Worm (Caenorhabditis elegans): ENCODE data around the gene ZK1320.2.

Gene ZK1320.2

DNA sequence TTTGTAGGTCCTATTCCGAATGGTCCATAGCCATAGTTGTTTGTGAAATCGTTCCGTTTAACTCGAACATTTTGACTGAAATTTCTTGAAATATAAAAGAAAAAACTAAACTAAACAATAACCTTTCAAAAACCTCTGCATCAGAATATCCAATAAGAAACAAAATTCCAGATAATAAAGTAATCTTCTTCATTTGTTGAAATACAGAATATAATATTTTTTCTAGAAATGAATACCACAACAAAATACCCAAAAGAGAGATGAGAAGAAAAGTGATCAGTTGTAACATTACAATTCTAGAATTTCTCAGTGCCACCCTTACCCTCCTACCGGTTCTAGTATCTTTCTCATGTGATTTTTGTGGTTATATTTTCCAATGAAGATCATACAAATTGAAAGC is 5.1 kb downstream of the ZK1320.2 start, which contains the start of gene ZK1307.2:
Gene ZK1307.2, minus strand, starts transcription at position 274 of the 400 bp plus-strand sequence.
- TF ChIP-seq K11D2.4 (GFP tag; IDR thresholded peaks at IDR 0.05) (no peak), F52B5.7 (tag; optimal IDR thresholded peaks at IDR 0.05) (no peak), fkh-3 (tag; optimal IDR thresholded peaks at IDR 0.05) (no peak), cebp-2 (GFP tag; IDR thresholded peaks at IDR 0.05) (no peak), Y79H2A.3 (GFP tag; conservative IDR thresholded peaks at IDR 0.05) (no peak), zim-3 (tag; optimal IDR thresholded peaks at IDR 0.05) (no peak), nfya-1 (tag; optimal IDR thresholded peaks at IDR 0.05; ENCODE audit: borderline replicate concordance, insufficient read depth) (no peak), lag-1 (GFP tag; IDR thresholded peaks at IDR 0.05) (no peak), T07F8.4 (tag; optimal IDR thresholded peaks at IDR 0.05) (no peak), snpc-3.4 (tag; optimal IDR thresholded peaks at IDR 0.05) (no peak), sea-2 (GFP tag; IDR thresholded peaks at IDR 0.05) (no peak)

DNA sequence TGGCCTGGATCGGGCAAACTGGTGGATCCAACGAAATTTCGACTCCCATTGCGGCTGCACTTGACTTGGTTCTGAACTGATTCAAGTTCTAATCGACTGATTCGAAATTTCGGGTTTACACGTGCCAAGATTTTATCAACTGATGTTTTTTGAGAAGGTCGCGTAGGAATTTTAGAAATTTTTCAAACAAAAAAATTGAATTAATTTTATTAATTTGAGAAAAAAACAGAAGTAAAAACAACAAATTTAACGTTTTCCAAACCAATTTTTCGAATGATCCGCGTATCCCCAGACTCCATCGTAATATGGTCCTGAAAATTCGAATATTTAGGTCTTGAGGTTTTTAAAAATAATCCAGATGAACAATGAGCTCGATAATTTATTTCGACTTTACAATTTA is 5.9 kb downstream of the ZK1320.2 start, which contains the start of gene ZK1307.3:
Gene ZK1307.3, minus strand, starts transcription at position 101 of the 400 bp plus-strand sequence.
- TF ChIP-seq nhr-27 (tag; optimal IDR thresholded peaks at IDR 0.05) (no peak), Y67H2A.10 (GFP tag; conservative IDR thresholded peaks at IDR 0.05) (no peak), ztf-25 (GFP tag; IDR thresholded peaks at IDR 0.05) (no peak)

ce11 chrII:9651700-9652099 is 7.1 kb downstream of the ZK1320.2 start, which contains the start of gene ZK1307.4:
Gene ZK1307.4 (minus strand): TSS chrII:9651800.
- no peak for TF ChIP-seq pbrm-1 (GFP tag; IDR thresholded peaks at IDR 0.05)
- no peak for TF ChIP-seq F55B11.4 (tag; optimal IDR thresholded peaks at IDR 0.05; ENCODE audit: borderline replicate concordance, insufficient read depth)
- TF ChIP-seq bed-1 (GFP tag; IDR thresholded peaks at IDR 0.05), result no peak
- TF ChIP-seq hlh-26 (GFP tag; conservative IDR thresholded peaks at IDR 0.05), result no peak
- no peak for TF ChIP-seq lag-1 (GFP tag; IDR thresholded peaks at IDR 0.05)
- no peak for TF ChIP-seq lin-40 (tag; optimal IDR thresholded peaks at IDR 0.05)
- TF ChIP-seq ztf-6 (GFP tag; IDR thresholded peaks at IDR 0.05), result no peak
- TF ChIP-seq mes-4 (tag; optimal IDR thresholded peaks at IDR 0.05), result no peak
- no peak for TF ChIP-seq C17E4.6 (GFP tag; IDR thresholded peaks at IDR 0.05)
- TF ChIP-seq nhr-27 (tag; optimal IDR thresholded peaks at IDR 0.05), result no peak
- no peak for TF ChIP-seq nhr-90 (tag; optimal IDR thresholded peaks at IDR 0.05)
- TF ChIP-seq F33H1.4 (GFP tag; IDR thresholded peaks at IDR 0.05), result no peak
- TF ChIP-seq atf-7 (tag; optimal IDR thresholded peaks at IDR 0.05), result no peak
- TF ChIP-seq egrh-3 (GFP tag; IDR thresholded peaks at IDR 0.05), result no peak
- no peak for TF ChIP-seq C06A6.2 (GFP tag; conservative IDR thresholded peaks at IDR 0.05)
- no peak for TF ChIP-seq madf-8 (GFP tag; conservative IDR thresholded peaks at IDR 0.05)

DNA sequence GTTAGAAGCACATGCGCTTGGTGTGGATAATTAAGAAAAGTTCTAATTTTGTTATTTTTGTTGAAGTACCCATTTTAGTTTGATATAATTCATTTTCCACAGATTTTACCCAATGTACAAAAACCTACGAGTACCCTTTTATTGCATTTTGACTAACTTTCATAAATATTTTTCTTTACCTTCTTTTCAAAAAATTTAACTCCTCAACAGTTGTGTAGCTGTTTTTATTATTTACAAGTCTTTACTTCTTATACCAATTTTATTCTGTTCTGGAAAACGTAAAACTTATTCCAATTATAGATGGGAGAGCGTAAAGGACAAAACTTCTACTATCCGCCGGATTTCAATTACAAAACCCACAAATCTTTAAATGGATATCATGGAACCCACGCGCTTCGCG is 9.6 kb downstream of the ZK1320.2 start, which contains the start of gene ZK1307.9:
Gene ZK1307.9, plus strand, starts transcription at position 301 of the 400 bp plus-strand sequence.
- peak; percentile 21 for TF ChIP-seq ama-1 (optimal IDR thresholded peaks at IDR 0.05)
- no peak for TF ChIP-seq ama-1 (GFP tag; optimal IDR thresholded peaks at IDR 0.05)
- TF ChIP-seq hmg-1.2 (GFP tag; IDR thresholded peaks at IDR 0.05), result 0 out of 2 replicates have a peak, but pooled peaks have one; percentile 18
- no peak for TF ChIP-seq nhr-179 (tag; optimal IDR thresholded peaks at IDR 0.05)
- TF ChIP-seq fkh-3 (tag; optimal IDR thresholded peaks at IDR 0.05), result no peak
- peak; percentile 39; the same call in 1 of the 2 replicates for TF ChIP-seq madf-6 (GFP tag; IDR thresholded peaks at IDR 0.05)
- no peak for TF ChIP-seq ceh-79 (tag; optimal IDR thresholded peaks at IDR 0.05)

Data from whole organism, young adult.